Worm (Caenorhabditis elegans) whole organism, early embryonic: ENCODE data around the gene T13C2.3.

Experiments used
- ama-1 ChIP-seq: fragments of 150-350 bp; optimal IDR thresholded peaks from 2 replicates; lab custom pipeline; 2014
- ceh-13 ChIP-seq: fragments of 200-800 bp; sonication (Bioruptor generic); optimal IDR thresholded peaks from 2 replicates; lab custom pipeline; 2018; ENCODE audit warnings: mild to moderate bottlenecking, missing genetic modification characterization, missing compliant biosample characterization
- flt-1 ChIP-seq: fragments of 200-800 bp; sonication (Bioruptor generic); IDR thresholded peaks from 2 replicates; pipeline ENCODE4 v1.3.6; 2022; ENCODE audit warnings: missing genetic modification characterization, missing compliant biosample characterization

DNA sequence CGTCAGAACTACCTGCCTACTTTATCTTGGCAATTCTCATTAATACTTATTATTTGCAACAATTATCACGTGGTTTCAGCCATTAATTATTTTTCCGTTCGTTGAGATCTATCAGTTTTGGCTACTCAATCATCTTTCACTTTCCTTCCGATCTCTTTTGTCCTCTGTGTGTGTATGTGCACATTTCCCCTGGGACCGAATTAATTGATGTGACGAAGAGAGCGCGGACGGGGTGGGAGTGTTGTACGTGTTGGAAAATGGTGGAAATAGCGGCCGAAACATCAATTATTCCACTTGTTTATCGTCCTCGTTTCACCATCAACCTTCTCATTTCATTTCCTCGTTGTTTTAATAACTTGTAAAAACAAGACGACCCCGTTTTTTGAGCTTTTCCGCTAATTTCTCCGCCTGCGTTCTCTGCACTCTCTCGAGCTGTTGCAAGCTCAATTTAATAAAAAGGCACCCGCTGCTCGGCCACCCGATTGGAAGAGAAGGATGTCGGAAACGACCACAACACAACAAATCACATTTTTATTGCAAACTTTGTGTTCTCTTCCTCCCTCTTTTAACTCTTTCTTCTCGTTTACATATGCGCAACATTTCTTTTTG lies 49.3 kb downstream of the T13C2.3 start:
- no peak for TF ChIP-seq ama-1 (lab: Kevin White, UChicago)
- no peak for TF ChIP-seq ceh-13 (GFP tag; lab: Kevin White, UChicago)
- TF ChIP-seq flt-1 (GFP tag; lab: Robert Waterston, UW) = no peak
